Fruit fly (Drosophila melanogaster) whole organism, embryonic: ENCODE measurements around the gene Ir7g.

ENCODE experiments used
- Adf1 ChIP-seq: fragments of 200-800 bp; sonication (Bioruptor generic); IDR thresholded peaks from 2 replicates; pipeline ENCODE4 v1.3.6; 2022; ENCODE audit warnings: missing biosample characterization, missing genetic modification characterization
- Atf-2 ChIP-seq: fragments of 200-800 bp; sonication (Bioruptor generic); optimal IDR thresholded peaks from 2 replicates; lab custom pipeline; 2016; ENCODE audit warnings: missing biosample characterization, missing genetic modification characterization
- B-H2 ChIP-seq: fragments of 200-800 bp; sonication (Bioruptor generic); optimal IDR thresholded peaks from 2 replicates; lab custom pipeline; 2018; ENCODE audit warnings: missing biosample characterization, mild to moderate bottlenecking, missing genetic modification characterization
- BEAF-32 ChIP-seq: fragments of 200-800 bp; sonication (Bioruptor generic); optimal IDR thresholded peaks from 3 replicates; lab custom pipeline; 2017; ENCODE audit warnings: missing biosample characterization, missing genetic modification characterization, mild to moderate bottlenecking, moderate library complexity, missing genetic modification reagents
- CG10654 ChIP-seq: fragments of 200-800 bp; sonication (Bioruptor generic); optimal IDR thresholded peaks from 2 replicates; lab custom pipeline; 2016; ENCODE audit warnings: missing biosample characterization, missing genetic modification characterization
- CG12299 ChIP-seq: fragments of 200-800 bp; sonication (Bioruptor generic); optimal IDR thresholded peaks from 2 replicates; lab custom pipeline; 2018; ENCODE audit warnings: missing biosample characterization, mild to moderate bottlenecking, missing genetic modification characterization
- CG13424 ChIP-seq: fragments of 200-800 bp; sonication (Bioruptor generic); optimal IDR thresholded peaks from 2 replicates; lab custom pipeline; 2019; ENCODE audit warnings: missing biosample characterization, mild to moderate bottlenecking, missing genetic modification characterization, moderate library complexity
- CG13894 ChIP-seq: fragments of 200-800 bp; sonication (Bioruptor generic); optimal IDR thresholded peaks from 3 replicates; lab custom pipeline; 2018; ENCODE audit warnings: missing biosample characterization, mild to moderate bottlenecking, missing genetic modification characterization, moderate library complexity
- CG14050 ChIP-seq: fragments of 200-800 bp; sonication (Bioruptor generic); IDR thresholded peaks from 3 replicates; pipeline ENCODE4 v1.3.6; 2022; ENCODE audit warnings: missing biosample characterization, missing genetic modification characterization
- CG14860 ChIP-seq: fragments of 200-800 bp; sonication (Bioruptor generic); IDR thresholded peaks from 3 replicates; pipeline ENCODE4 v1.3.6; 2022; ENCODE audit warnings: missing biosample characterization, missing genetic modification characterization; ENCODE audit not compliant: partially characterized antibody
- CG16815 ChIP-seq: fragments of 200-800 bp; sonication (Bioruptor generic); optimal IDR thresholded peaks from 3 replicates; lab custom pipeline; 2017; ENCODE audit warnings: missing biosample characterization, mild to moderate bottlenecking, missing genetic modification characterization
- CG18764 ChIP-seq: fragments of 200-800 bp; sonication (Bioruptor generic); optimal IDR thresholded peaks from 3 replicates; lab custom pipeline; 2016; ENCODE audit warnings: missing biosample characterization, missing genetic modification characterization
- CG2129 ChIP-seq: fragments of 200-800 bp; sonication (Bioruptor generic); IDR thresholded peaks from 2 replicates; pipeline ENCODE4 v1.3.6; 2022; ENCODE audit warnings: missing biosample characterization, missing genetic modification characterization; ENCODE audit not compliant: partially characterized antibody
- CG2678 ChIP-seq: fragments of 200-800 bp; sonication (Bioruptor generic); optimal IDR thresholded peaks from 3 replicates; lab custom pipeline; 2019; ENCODE audit warnings: missing biosample characterization, mild to moderate bottlenecking, missing genetic modification characterization, moderate library complexity
- CG34224 ChIP-seq: fragments of 200-800 bp; sonication (Bioruptor generic); IDR thresholded peaks from 3 replicates; pipeline ENCODE4 v1.3.6; 2022; ENCODE audit warnings: missing biosample characterization, missing genetic modification characterization; ENCODE audit not compliant: partially characterized antibody
- CG34376 ChIP-seq: fragments of 200-800 bp; sonication (Bioruptor generic); optimal IDR thresholded peaks from 2 replicates; lab custom pipeline; 2018; ENCODE audit warnings: missing biosample characterization, mild to moderate bottlenecking, missing genetic modification characterization
- CG42726 ChIP-seq: fragments of 200-800 bp; sonication (Bioruptor generic); IDR thresholded peaks from 2 replicates; pipeline ENCODE4 v1.3.6; 2022; ENCODE audit warnings: missing biosample characterization, missing genetic modification characterization; ENCODE audit not compliant: partially characterized antibody
- CG6813 ChIP-seq: fragments of 200-800 bp; sonication (Bioruptor generic); optimal IDR thresholded peaks from 2 replicates; lab custom pipeline; 2017; ENCODE audit warnings: missing biosample characterization, missing genetic modification characterization, mild to moderate bottlenecking, moderate library complexity, missing genetic modification reagents
- CG8281 ChIP-seq: fragments of 200-800 bp; sonication (Bioruptor generic); optimal IDR thresholded peaks from 2 replicates; lab custom pipeline; 2018; ENCODE audit warnings: missing biosample characterization, mild to moderate bottlenecking, missing genetic modification characterization, moderate library complexity
- Deaf1 ChIP-seq: fragments of 200-800 bp; optimal IDR thresholded peaks from 3 replicates; lab custom pipeline; 2019; ENCODE audit warnings: missing biosample characterization, mild to moderate bottlenecking, missing genetic modification characterization, moderate library complexity
- Dp ChIP-seq: fragments of 200-800 bp; sonication (Bioruptor generic); optimal IDR thresholded peaks from 2 replicates; lab custom pipeline; 2018; ENCODE audit warnings: missing biosample characterization, mild to moderate bottlenecking, missing genetic modification characterization, moderate library complexity
- E2f2 ChIP-seq: fragments of 200-800 bp; sonication (Bioruptor generic); IDR thresholded peaks from 2 replicates; pipeline ENCODE4 v1.3.6; 2022; ENCODE audit warnings: missing biosample characterization, missing genetic modification characterization
- Hr3 ChIP-seq: fragments of 200-800 bp; sonication (Bioruptor generic); optimal IDR thresholded peaks from 3 replicates; lab custom pipeline; 2016; ENCODE audit warnings: missing biosample characterization, missing genetic modification characterization
- Hr51 ChIP-seq, 2 experiments: fragments of 200-800 bp; sonication (Bioruptor generic); optimal IDR thresholded peaks; 2 replicates in 1 of 2; 3 replicates in 1 of 2; lab custom pipeline; 2016 to 2018; ENCODE audit warnings: missing biosample characterization in 2 of 2, missing genetic modification characterization in 2 of 2, mild to moderate bottlenecking in 1 of 2, moderate library complexity in 1 of 2
- MESR4 ChIP-seq: fragments of 200-800 bp; sonication (Bioruptor generic); optimal IDR thresholded peaks from 2 replicates; lab custom pipeline; 2018; ENCODE audit warnings: missing biosample characterization, mild to moderate bottlenecking, missing genetic modification characterization, moderate library complexity
- Scr ChIP-seq: fragments of 200-800 bp; sonication (Bioruptor generic); IDR thresholded peaks from 2 replicates; pipeline ENCODE4 v1.3.6; 2022; ENCODE audit warnings: missing biosample characterization, missing genetic modification characterization; ENCODE audit not compliant: partially characterized antibody
- Xrp1 ChIP-seq: fragments of 200-800 bp; sonication (Bioruptor generic); IDR thresholded peaks from 2 replicates; pipeline ENCODE4 v1.3.6; 2022; ENCODE audit warnings: missing biosample characterization, missing genetic modification characterization
- chm ChIP-seq: fragments of 200-800 bp; sonication (Bioruptor generic); IDR thresholded peaks from 2 replicates; pipeline ENCODE4 v1.3.6; 2022; ENCODE audit warnings: missing biosample characterization, missing genetic modification characterization
- crol ChIP-seq: fragments of 200-800 bp; sonication (Bioruptor generic); IDR thresholded peaks from 2 replicates; pipeline ENCODE4 v1.3.6; 2022; ENCODE audit warnings: missing biosample characterization, missing genetic modification characterization
- crp ChIP-seq, 2 experiments: fragments of 200-800 bp; sonication (Bioruptor generic); optimal IDR thresholded peaks; 2 replicates in 1 of 2; 3 replicates in 1 of 2; lab custom pipeline; 2017; ENCODE audit warnings: missing biosample characterization in 2 of 2, missing genetic modification characterization in 2 of 2, mild to moderate bottlenecking in 1 of 2, moderate library complexity in 1 of 2
- da ChIP-seq: fragments of 200-800 bp; sonication (Bioruptor generic); optimal IDR thresholded peaks from 2 replicates; lab custom pipeline; 2016; ENCODE audit warnings: missing biosample characterization, missing genetic modification characterization
- esg ChIP-seq: fragments of 200-800 bp; sonication (Bioruptor generic); conservative IDR thresholded peaks from 2 replicates; pipeline ENCODE4 v1.3.6; 2022; ENCODE audit warnings: missing biosample characterization, missing genetic modification characterization
- fd96Cb ChIP-seq: fragments of 200-800 bp; sonication (Bioruptor generic); optimal IDR thresholded peaks from 2 replicates; lab custom pipeline; 2018; ENCODE audit warnings: missing biosample characterization, mild to moderate bottlenecking, missing genetic modification characterization, moderate library complexity
- kah ChIP-seq: fragments of 200-800 bp; sonication (Bioruptor generic); optimal IDR thresholded peaks from 2 replicates; lab custom pipeline; 2018; ENCODE audit warnings: missing biosample characterization, mild to moderate bottlenecking, missing genetic modification characterization
- knrl ChIP-seq: fragments of 200-800 bp; sonication (Bioruptor generic); IDR thresholded peaks from 3 replicates; pipeline ENCODE4 v1.3.6; 2022; ENCODE audit warnings: missing biosample characterization, missing genetic modification characterization; ENCODE audit not compliant: partially characterized antibody
- nom ChIP-seq: fragments of 200-800 bp; sonication (Bioruptor generic); optimal IDR thresholded peaks from 2 replicates; lab custom pipeline; 2017; ENCODE audit warnings: missing biosample characterization, missing genetic modification characterization, mild to moderate bottlenecking, moderate library complexity, missing genetic modification reagents
- onecut ChIP-seq: fragments of 200-800 bp; sonication (Bioruptor generic); IDR thresholded peaks from 2 replicates; pipeline ENCODE4 v1.3.6; 2022; ENCODE audit warnings: missing biosample characterization, missing genetic modification characterization
- p53 ChIP-seq: fragments of 200-800 bp; sonication (Bioruptor generic); optimal IDR thresholded peaks from 2 replicates; lab custom pipeline; 2016; ENCODE audit warnings: missing biosample characterization, missing genetic modification characterization
- pan ChIP-seq, 4 experiments: fragments of >200 bp in 3 of 4; fragments of 200-800 bp in 1 of 4; sonication (Bioruptor generic) in 1 of 4; optimal IDR thresholded peaks in 3 of 4; IDR thresholded peaks in 1 of 4; 2 replicates each; pipeline versions ENCODE4 v1.3.6 to Lab custom; 2017 to 2022; ENCODE audit warnings: missing biosample characterization in 2 of 4, missing genetic modification characterization in 2 of 4, mixed read lengths in 1 of 4
- pros ChIP-seq: fragments of 200-800 bp; sonication (Bioruptor generic); optimal IDR thresholded peaks from 3 replicates; lab custom pipeline; 2019; ENCODE audit warnings: missing biosample characterization, mild to moderate bottlenecking, missing genetic modification characterization, moderate library complexity
- seq ChIP-seq: fragments of 200-800 bp; sonication (Bioruptor generic); IDR thresholded peaks from 2 replicates; pipeline ENCODE4 v1.3.6; 2022; ENCODE audit warnings: missing biosample characterization, missing genetic modification characterization
- stwl ChIP-seq: fragments of 200-800 bp; sonication (Bioruptor generic); optimal IDR thresholded peaks from 3 replicates; lab custom pipeline; 2018; ENCODE audit warnings: missing biosample characterization, mild to moderate bottlenecking, missing genetic modification characterization, moderate library complexity
- trem ChIP-seq: fragments of 200-800 bp; optimal IDR thresholded peaks from 3 replicates; lab custom pipeline; 2019; ENCODE audit warnings: missing biosample characterization, mild to moderate bottlenecking, missing genetic modification characterization, moderate library complexity
- twi ChIP-seq: fragments of 200-800 bp; optimal IDR thresholded peaks from 2 replicates; lab custom pipeline; 2019; ENCODE audit warnings: missing biosample characterization, mild to moderate bottlenecking, missing genetic modification characterization, moderate library complexity
- usp ChIP-seq: fragments of >200 bp; optimal IDR thresholded peaks from 2 replicates; lab custom pipeline; 2017; ENCODE audit warnings: missing biosample characterization, missing genetic modification characterization
- wek ChIP-seq: fragments of 200-800 bp; sonication (Bioruptor generic); optimal IDR thresholded peaks from 3 replicates; lab custom pipeline; 2018; ENCODE audit warnings: missing biosample characterization, mild to moderate bottlenecking, missing genetic modification characterization, moderate library complexity
- zf30C ChIP-seq: fragments of 200-800 bp; sonication (Bioruptor generic); optimal IDR thresholded peaks from 3 replicates; lab custom pipeline; 2018; ENCODE audit warnings: missing biosample characterization, mild to moderate bottlenecking, missing genetic modification characterization

The Ir7g gene

DNA sequence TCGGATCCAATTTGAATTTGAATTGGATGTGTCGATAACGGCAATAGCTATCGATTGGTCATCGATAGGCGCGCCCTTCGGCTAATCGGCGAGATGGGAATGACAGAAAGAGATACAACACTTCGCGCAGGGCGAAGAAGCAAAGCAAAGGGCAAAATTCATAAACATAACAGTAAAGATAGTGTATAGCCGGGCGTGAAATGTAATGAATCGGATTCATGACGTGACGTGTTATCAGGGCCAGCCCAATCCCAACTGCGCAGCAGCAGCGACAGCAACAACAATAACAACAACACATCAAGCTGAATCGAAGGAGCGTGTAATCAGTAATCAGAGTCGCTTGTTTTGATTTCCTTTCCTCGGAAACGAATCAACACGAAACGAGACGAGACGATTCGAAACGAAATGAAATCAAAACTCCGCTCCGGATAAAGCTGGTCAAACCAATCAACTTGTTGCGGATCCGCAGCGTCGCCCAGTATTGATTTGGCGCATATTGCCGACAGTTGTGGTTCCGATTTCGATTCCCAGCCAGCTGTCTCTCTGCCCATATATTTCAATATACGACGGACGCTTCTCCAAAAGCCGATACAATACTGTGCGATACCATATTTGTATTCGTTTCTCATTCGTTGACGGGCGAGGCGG, 27.6 kb downstream of the Ir7g start, which contains the start of gene snz (continued):
- TF ChIP-seq trem (peak; percentile 1), Deaf1 (tag; lab: Kevin White, UChicago) (peak; percentile 94), zf30C (GFP tag; lab: Kevin White, UChicago) (no peak), CG42726 (peak; percentile 42; the same call in 1 of the 2 replicates), CG18764 (GFP tag; lab: Kevin White, UChicago) (no peak), CG12299 (tag; lab: Kevin White, UChicago) (no peak), da (no peak), pan (optimal IDR thresholded peaks at IDR 0.05; lab: Kevin White, UChicago) (no peak), pan (GFP tag; optimal IDR thresholded peaks at IDR 0.05 in 1 of 2, IDR thresholded peaks at IDR 0.05 in 1 of 2) (peak in 1 of 2 experiments; percentile 19), stwl (peak; percentile 49), B-H2 (peak; percentile 30), Atf-2 (no peak), CG10654 (no peak), CG6813 (GFP tag; lab: Kevin White, UChicago) (no peak), Hr51 (GFP tag; optimal IDR thresholded peaks at IDR 0.05; lab: Kevin White, UChicago) (no peak), seq (GFP tag; lab: Robert Waterston, UW) (no peak), kah (GFP tag; lab: Kevin White, UChicago) (no peak), pros (GFP tag; lab: Kevin White, UChicago) (no peak), fd96Cb (tag; lab: Kevin White, UChicago) (no peak), knrl (GFP tag; lab: Robert Waterston, UW) (peak; percentile 57; the same call in 2 of the 3 replicates), onecut (GFP tag; lab: Robert Waterston, UW) (peak; percentile 85), CG14050 (no peak), CG13894 (tag; lab: Kevin White, UChicago) (peak; percentile 65), CG16815 (GFP tag; lab: Kevin White, UChicago) (no peak), wek (GFP tag; lab: Kevin White, UChicago) (no peak), E2f2 (GFP tag; lab: Robert Waterston, UW) (peak; percentile 83), twi (tag; lab: Kevin White, UChicago) (no peak), Adf1 (GFP tag; lab: Robert Waterston, UW) (peak; percentile 89), Scr (peak; percentile 74), usp (GFP tag; lab: Kevin White, UChicago) (no peak), CG8281 (tag; lab: Kevin White, UChicago) (no peak), p53 (no peak), crol (GFP tag; lab: Robert Waterston, UW) (no peak), CG2129 (GFP tag; lab: Robert Waterston, UW) (peak; percentile 29; the same call in 1 of the 2 replicates), Hr3 (GFP tag; lab: Kevin White, UChicago) (no peak), CG34376 (GFP tag; lab: Kevin White, UChicago) (peak; percentile 97), CG2678 (tag; lab: Kevin White, UChicago) (no peak), CG14860 (peak; percentile 77), nom (GFP tag; lab: Kevin White, UChicago) (peak; percentile 11), esg (GFP tag; lab: Robert Waterston, UW) (no peak), chm (GFP tag; lab: Robert Waterston, UW) (no peak), Dp (GFP tag; lab: Kevin White, UChicago) (peak; percentile 75), crp (GFP tag; optimal IDR thresholded peaks at IDR 0.05; lab: Kevin White, UChicago) (peak in 1 of 2 experiments; percentile 0), MESR4 (GFP tag; lab: Kevin White, UChicago) (peak; percentile 38), Xrp1 (GFP tag; lab: Robert Waterston, UW) (no peak), BEAF-32 (peak; percentile 73), CG34224 (GFP tag; lab: Robert Waterston, UW) (peak; percentile 76), CG13424 (tag; lab: Kevin White, UChicago) (no peak)
